Fruit fly (Drosophila melanogaster) whole organism, pupa: Measurements from ENCODE around the gene CG10959.

Source experiments
- CG34367 ChIP-seq: fragments of 200-800 bp; sonication (Bioruptor generic); optimal IDR thresholded peaks from 2 replicates; lab custom pipeline; 2018; ENCODE audit warnings: missing biosample characterization, mild to moderate bottlenecking, missing genetic modification characterization
- CG4496 ChIP-seq: fragments of 200-800 bp; sonication (Bioruptor generic); IDR thresholded peaks from 3 replicates; pipeline ENCODE4 v1.3.6; 2022; ENCODE audit warnings: missing biosample characterization, missing genetic modification characterization
- D1 ChIP-seq: fragments of 200-800 bp; sonication (Bioruptor generic); optimal IDR thresholded peaks from 2 replicates; lab custom pipeline; 2018; ENCODE audit warnings: missing biosample characterization, mild to moderate bottlenecking, missing genetic modification characterization, moderate library complexity
- Snoo ChIP-seq: fragments of 200-800 bp; sonication (Bioruptor generic); optimal IDR thresholded peaks from 3 replicates; lab custom pipeline; 2017; ENCODE audit warnings: missing biosample characterization, mild to moderate bottlenecking, missing genetic modification characterization, inconsistent platforms

- no peak for TF ChIP-seq D1 (tag; lab: Kevin White, UChicago)
- TF ChIP-seq CG34367 (tag; lab: Kevin White, UChicago): no peak
- TF ChIP-seq Snoo: no peak
- no peak for TF ChIP-seq CG4496
These were observed 29.8 kb downstream of the CG10959 start, which contains the start of gene sdt for dm6 chrX:8178165-8178955.
